Fruit fly (Drosophila melanogaster): Measurements from ENCODE around the gene CG4592.

Gene CG4592

DNA sequence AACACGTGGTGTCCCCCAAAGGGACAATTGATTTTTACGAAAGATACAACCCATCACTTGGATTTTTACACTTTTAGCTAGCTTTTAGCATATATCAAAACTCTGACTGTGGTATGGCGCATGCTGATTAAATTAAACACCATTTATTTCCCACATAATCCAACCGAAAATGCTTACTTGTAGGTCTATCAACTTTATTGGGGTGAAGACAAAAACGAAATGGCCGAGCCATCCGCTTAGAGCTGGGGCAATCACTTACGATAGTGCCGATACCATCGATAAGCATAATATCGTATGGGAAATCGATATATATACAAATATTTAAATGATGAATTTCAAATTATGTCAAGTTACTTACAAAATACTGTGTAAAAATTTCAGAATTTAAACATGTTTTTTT is 24.1 kb upstream of the CG4592 start, which contains the start of gene RpS2 (continued):
- TF ChIP-seq CG17829 (tag; optimal IDR thresholded peaks at IDR 0.05) (no peak), ind (GFP tag; optimal IDR thresholded peaks at IDR 0.05) (no peak), Ets97D (GFP tag; optimal IDR thresholded peaks at IDR 0.05) (peak; percentile 94), CG18476 (GFP tag; optimal IDR thresholded peaks at IDR 0.05) (no peak), CG3065 (GFP tag; optimal IDR thresholded peaks at IDR 0.05) (no peak), odd (GFP tag; optimal IDR thresholded peaks at IDR 0.05) (no peak), fd64A (GFP tag; optimal IDR thresholded peaks at IDR 0.05) (no peak), Opbp (GFP tag; IDR thresholded peaks at IDR 0.05; ENCODE audit: partially characterized antibody) (peak; percentile 100), CG9727 (GFP tag; optimal IDR thresholded peaks at IDR 0.05) (peak; percentile 26), CG17568 (GFP tag; optimal IDR thresholded peaks at IDR 0.05) (peak; percentile 46), HLH54F (GFP tag; optimal IDR thresholded peaks at IDR 0.05) (peak; percentile 13), cas (GFP tag; IDR thresholded peaks at IDR 0.05) (peak; percentile 51; the same call in 1 of the 2 replicates), ara (GFP tag; IDR thresholded peaks at IDR 0.05) (no peak), pb (GFP tag; optimal IDR thresholded peaks at IDR 0.05) (no peak), caup (GFP tag; optimal IDR thresholded peaks at IDR 0.05; ENCODE audit: severe bottlenecking) (peak; percentile 72), CoRest (tag; optimal IDR thresholded peaks at IDR 0.05) (peak; percentile 30), CG31441 (GFP tag; IDR thresholded peaks at IDR 0.05) (peak; percentile 43; the same call in 1 of the 2 replicates), CG14965 (GFP tag; optimal IDR thresholded peaks at IDR 0.05; ENCODE audit: borderline replicate concordance) (no peak), CG3995 (GFP tag; optimal IDR thresholded peaks at IDR 0.05) (peak; percentile 39), Dref (GFP tag; IDR thresholded peaks at IDR 0.05) (peak; percentile 96), maf-S (GFP tag; optimal IDR thresholded peaks at IDR 0.05) (no peak), HLHmδ (GFP tag; optimal IDR thresholded peaks at IDR 0.05) (peak; percentile 52), unpg (GFP tag; optimal IDR thresholded peaks at IDR 0.05) (peak; percentile 51), YL-1 (GFP tag; optimal IDR thresholded peaks at IDR 0.05) (peak; percentile 92), CG34224 (GFP tag; IDR thresholded peaks at IDR 0.05; ENCODE audit: partially characterized antibody) (peak; percentile 99), knrl (GFP tag; IDR thresholded peaks at IDR 0.05; ENCODE audit: partially characterized antibody) (peak; percentile 99), CG8281 (tag; optimal IDR thresholded peaks at IDR 0.05) (no peak), CG8765 (GFP tag; IDR thresholded peaks at IDR 0.05) (no peak), pzg (GFP tag; optimal IDR thresholded peaks at IDR 0.05) (peak; percentile 81), CG11085 (GFP tag; IDR thresholded peaks at IDR 0.05) (no peak), CG15479 (GFP tag; optimal IDR thresholded peaks at IDR 0.05) (no peak), HLH4C (GFP tag; IDR thresholded peaks at IDR 0.05; ENCODE audit: partially characterized antibody) (peak; percentile 98), disco-r (GFP tag; optimal IDR thresholded peaks at IDR 0.05) (peak; percentile 7), CG7556 (GFP tag; optimal IDR thresholded peaks at IDR 0.05) (no peak), so (GFP tag; IDR thresholded peaks at IDR 0.05) (no peak), sisA (GFP tag; IDR thresholded peaks at IDR 0.05) (no peak), ci (GFP tag; IDR thresholded peaks at IDR 0.05) (peak; percentile 69; the same call in 2 of the 3 replicates), CG7745 (tag; optimal IDR thresholded peaks at IDR 0.05) (no peak), unc-4 (GFP tag; IDR thresholded peaks at IDR 0.05; ENCODE audit: partially characterized antibody) (peak; percentile 99), cg (GFP tag; optimal IDR thresholded peaks at IDR 0.05) (no peak), NFAT (GFP tag; IDR thresholded peaks at IDR 0.05) (peak; percentile 36), CG13424 (tag; optimal IDR thresholded peaks at IDR 0.05) (peak; percentile 15), Sry-β (GFP tag; optimal IDR thresholded peaks at IDR 0.05) (peak; percentile 59), nerfin-1 (tag; optimal IDR thresholded peaks at IDR 0.05) (peak; percentile 51), stwl (tag; optimal IDR thresholded peaks at IDR 0.05) (peak; percentile 66), prd (optimal IDR thresholded peaks at IDR 0.05) (no peak), prd (GFP tag; IDR thresholded peaks at IDR 0.05) (no peak), CG6175 (GFP tag; IDR thresholded peaks at IDR 0.05) (no peak), sd (tag; optimal IDR thresholded peaks at IDR 0.05) (peak; percentile 84), peb (GFP tag; IDR thresholded peaks at IDR 0.05) (no peak)
